Fruit fly (Drosophila melanogaster) whole organism, embryonic: ENCODE measurements around the gene tsh.

Experiments used
- Abd-B ChIP-seq: fragments of 200-800 bp; sonication (Bioruptor generic); optimal IDR thresholded peaks from 2 replicates; lab custom pipeline; 2018; ENCODE audit warnings: missing biosample characterization, mild to moderate bottlenecking, missing genetic modification characterization, moderate library complexity
- CG13775 ChIP-seq: fragments of 200-800 bp; sonication (Bioruptor generic); optimal IDR thresholded peaks from 3 replicates; lab custom pipeline; 2017; ENCODE audit warnings: missing biosample characterization, mild to moderate bottlenecking, missing genetic modification characterization
- CG32767 ChIP-seq: fragments of 200-800 bp; sonication (Bioruptor generic); IDR thresholded peaks from 2 replicates; pipeline ENCODE4 v1.3.6; 2022; ENCODE audit warnings: missing biosample characterization, missing genetic modification characterization
- CG7357 ChIP-seq: fragments of 200-800 bp; sonication (Bioruptor generic); IDR thresholded peaks from 3 replicates; pipeline ENCODE4 v1.3.6; 2022; ENCODE audit warnings: missing biosample characterization, missing genetic modification characterization
- CG7963 ChIP-seq: fragments of 200-800 bp; sonication (Bioruptor generic); IDR thresholded peaks from 3 replicates; pipeline ENCODE4 v1.3.6; 2022; ENCODE audit warnings: missing biosample characterization, missing genetic modification characterization; ENCODE audit not compliant: partially characterized antibody
- Drgx ChIP-seq: fragments of 200-800 bp; sonication (Bioruptor generic); IDR thresholded peaks from 2 replicates; pipeline ENCODE4 v1.3.6; 2022; ENCODE audit warnings: missing biosample characterization, missing genetic modification characterization
- GATAe ChIP-seq: fragments of 200-800 bp; sonication (Bioruptor generic); conservative IDR thresholded peaks from 2 replicates; pipeline ENCODE4 v1.3.6; 2022; ENCODE audit warnings: missing biosample characterization, missing genetic modification characterization
- amos ChIP-seq: fragments of 200-800 bp; sonication (Bioruptor generic); IDR thresholded peaks from 2 replicates; pipeline ENCODE4 v1.3.6; 2022; ENCODE audit warnings: missing biosample characterization, missing genetic modification characterization; ENCODE audit not compliant: partially characterized antibody
- croc ChIP-seq: fragments of 200-800 bp; sonication (Bioruptor generic); conservative IDR thresholded peaks from 3 replicates; pipeline ENCODE4 v1.3.6; 2022; ENCODE audit warnings: missing biosample characterization, missing genetic modification characterization
- pho ChIP-seq: fragments of 200-800 bp; sonication (Bioruptor generic); optimal IDR thresholded peaks from 2 replicates; lab custom pipeline; 2016; ENCODE audit warnings: missing biosample characterization, missing genetic modification characterization
- ssp ChIP-seq: fragments of 200-800 bp; sonication (Bioruptor generic); IDR thresholded peaks from 2 replicates; pipeline ENCODE4 v1.3.6; 2022; ENCODE audit warnings: missing biosample characterization, missing genetic modification characterization

DNA sequence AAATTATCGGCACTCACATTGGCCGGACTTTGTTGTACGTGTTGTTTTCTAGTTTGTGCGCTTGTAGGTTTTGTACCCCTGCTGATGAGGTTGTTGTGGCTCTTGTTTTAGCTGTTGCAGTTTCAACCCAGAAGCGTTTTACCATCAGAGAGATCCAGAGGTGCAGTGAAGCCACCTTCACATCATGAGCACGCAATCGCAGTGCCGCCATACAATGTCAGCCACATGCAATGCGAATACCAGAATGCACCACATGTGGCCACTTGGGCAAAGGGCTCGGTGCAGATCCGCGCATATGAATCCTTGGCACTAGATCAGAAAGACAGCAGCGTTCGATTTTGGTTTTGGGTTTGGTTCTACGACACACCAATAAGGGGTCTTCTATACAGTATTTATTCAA is 18.3 kb upstream of the tsh start:
- TF ChIP-seq amos (no peak), CG7963 (GFP tag; lab: Robert Waterston, UW) (no peak), Drgx (no peak), croc (GFP tag; lab: Robert Waterston, UW) (no peak), pho (GFP tag; lab: Kevin White, UChicago) (no peak), CG32767 (GFP tag; lab: Robert Waterston, UW) (no peak), GATAe (GFP tag; lab: Robert Waterston, UW) (no peak), Abd-B (GFP tag; lab: Kevin White, UChicago) (no peak), CG13775 (GFP tag; lab: Kevin White, UChicago) (no peak), ssp (GFP tag; lab: Robert Waterston, UW) (no peak), CG7357 (no peak)
